Fruit fly (Drosophila melanogaster): ENCODE data around the gene Dok.

- TF ChIP-seq CG4496 (GFP tag; IDR thresholded peaks at IDR 0.05), result no peak
- no peak for TF ChIP-seq CG13204 (GFP tag; optimal IDR thresholded peaks at IDR 0.05)
- TF ChIP-seq gl (tag; optimal IDR thresholded peaks at IDR 0.05), result no peak
- TF ChIP-seq EcR (GFP tag; optimal IDR thresholded peaks at IDR 0.05), result no peak
- TF ChIP-seq rn (GFP tag; IDR thresholded peaks at IDR 0.05), result no peak
- TF ChIP-seq Pif1B (GFP tag; optimal IDR thresholded peaks at IDR 0.05), result no peak
- TF ChIP-seq Pif1A (GFP tag; optimal IDR thresholded peaks at IDR 0.05), result no peak
- no peak for TF ChIP-seq fd96Ca (GFP tag; IDR thresholded peaks at IDR 0.05)
- TF ChIP-seq CG8301 (tag; optimal IDR thresholded peaks at IDR 0.05), result no peak
- TF ChIP-seq CG10348 (GFP tag; IDR thresholded peaks at IDR 0.05), result no peak
- no peak for TF ChIP-seq CG12605 (GFP tag; IDR thresholded peaks at IDR 0.05)
These were observed 23.4 kb downstream of the Dok start, which contains the start of gene CG15034 for dm6 chrX:7347406-7347805.
